Fruit fly (Drosophila melanogaster) whole organism, prepupa: ENCODE measurements around the gene HDAC6.

Experiments
- Blimp-1 ChIP-seq: fragments of 200-800 bp; sonication (Bioruptor generic); optimal IDR thresholded peaks from 3 replicates; lab custom pipeline; 2017; ENCODE audit warnings: missing biosample characterization, missing genetic modification characterization, mild to moderate bottlenecking, moderate library complexity, missing genetic modification reagents
- CG10669 ChIP-seq: fragments of 200-800 bp; sonication (Bioruptor generic); optimal IDR thresholded peaks from 3 replicates; lab custom pipeline; 2018; ENCODE audit warnings: missing biosample characterization, mild to moderate bottlenecking, missing genetic modification characterization, moderate library complexity
- CG11294 ChIP-seq: fragments of 200-800 bp; sonication (Bioruptor generic); IDR thresholded peaks from 2 replicates; pipeline ENCODE4 v1.3.6; 2022; ENCODE audit warnings: missing biosample characterization, missing genetic modification characterization
- CG11902 ChIP-seq: fragments of 200-800 bp; sonication (Bioruptor generic); optimal IDR thresholded peaks from 3 replicates; lab custom pipeline; 2016; ENCODE audit warnings: missing biosample characterization, missing genetic modification characterization
- CG1621 ChIP-seq: fragments of 200-800 bp; sonication (Bioruptor generic); optimal IDR thresholded peaks from 3 replicates; lab custom pipeline; 2018; ENCODE audit warnings: missing biosample characterization, mild to moderate bottlenecking, missing genetic modification characterization
- CG16779 ChIP-seq: fragments of 200-800 bp; sonication (Bioruptor generic); optimal IDR thresholded peaks from 3 replicates; lab custom pipeline; 2017; ENCODE audit warnings: missing biosample characterization, mild to moderate bottlenecking, missing genetic modification characterization
- CG31627 ChIP-seq: fragments of 200-800 bp; sonication (Bioruptor generic); optimal IDR thresholded peaks from 3 replicates; lab custom pipeline; 2016; ENCODE audit warnings: missing biosample characterization, missing genetic modification characterization
- CG32006 ChIP-seq: fragments of 200-800 bp; sonication (Bioruptor generic); optimal IDR thresholded peaks from 3 replicates; lab custom pipeline; 2017; ENCODE audit warnings: missing biosample characterization, mild to moderate bottlenecking, missing genetic modification characterization
- CG34406 ChIP-seq: fragments of 200-800 bp; sonication (Bioruptor generic); optimal IDR thresholded peaks from 3 replicates; lab custom pipeline; 2016; ENCODE audit warnings: missing biosample characterization, missing genetic modification characterization
- CG3919 ChIP-seq: fragments of 200-800 bp; sonication (Bioruptor generic); optimal IDR thresholded peaks from 3 replicates; lab custom pipeline; 2016; ENCODE audit warnings: missing biosample characterization, missing genetic modification characterization
- CG4318 ChIP-seq: fragments of 200-800 bp; sonication (Bioruptor generic); optimal IDR thresholded peaks from 3 replicates; lab custom pipeline; 2017; ENCODE audit warnings: missing biosample characterization, mild to moderate bottlenecking, missing genetic modification characterization
- CG6163 ChIP-seq: fragments of 200-800 bp; sonication (Bioruptor generic); IDR thresholded peaks from 3 replicates; pipeline ENCODE4 v1.3.6; 2022; ENCODE audit warnings: missing biosample characterization, missing genetic modification characterization
- CG6276 ChIP-seq: fragments of 200-800 bp; sonication (Bioruptor generic); optimal IDR thresholded peaks from 2 replicates; lab custom pipeline; 2017; ENCODE audit warnings: missing biosample characterization, mild to moderate bottlenecking, missing genetic modification characterization
- CG6792 ChIP-seq: fragments of 200-800 bp; sonication (Bioruptor generic); optimal IDR thresholded peaks from 3 replicates; lab custom pipeline; 2016; ENCODE audit warnings: missing biosample characterization, missing genetic modification characterization
- CG6808 ChIP-seq: fragments of 200-800 bp; sonication (Bioruptor generic); optimal IDR thresholded peaks from 3 replicates; lab custom pipeline; 2017; ENCODE audit warnings: missing biosample characterization, missing genetic modification characterization, mild to moderate bottlenecking, moderate library complexity, missing genetic modification reagents
- CG6854 ChIP-seq: fragments of 200-800 bp; sonication (Bioruptor generic); optimal IDR thresholded peaks from 2 replicates; lab custom pipeline; 2017; ENCODE audit warnings: missing biosample characterization, mild to moderate bottlenecking, missing genetic modification characterization
- CG7368 ChIP-seq: fragments of 200-800 bp; sonication (Bioruptor generic); optimal IDR thresholded peaks from 3 replicates; lab custom pipeline; 2016; ENCODE audit warnings: missing biosample characterization, missing genetic modification characterization
- CG8119 ChIP-seq: fragments of 200-800 bp; sonication (Bioruptor generic); IDR thresholded peaks from 3 replicates; pipeline ENCODE4 v1.3.6; 2022; ENCODE audit warnings: missing biosample characterization, missing genetic modification characterization
- CG8319 ChIP-seq: fragments of 200-800 bp; sonication (Bioruptor generic); optimal IDR thresholded peaks from 3 replicates; lab custom pipeline; 2016; ENCODE audit warnings: missing biosample characterization, missing genetic modification characterization
- CG8632 ChIP-seq: fragments of 200-800 bp; sonication (Bioruptor generic); optimal IDR thresholded peaks from 3 replicates; lab custom pipeline; 2016; ENCODE audit warnings: missing biosample characterization, missing genetic modification characterization
- CG9139 ChIP-seq: fragments of 200-800 bp; sonication (Bioruptor generic); optimal IDR thresholded peaks from 3 replicates; lab custom pipeline; 2017; ENCODE audit warnings: missing biosample characterization, mild to moderate bottlenecking, missing genetic modification characterization
- Eip75B ChIP-seq: fragments of 200-800 bp; sonication (Bioruptor generic); optimal IDR thresholded peaks from 3 replicates; lab custom pipeline; 2016; ENCODE audit warnings: missing biosample characterization, missing genetic modification characterization
- Eip78C ChIP-seq: fragments of 200-800 bp; sonication (Bioruptor generic); peaks from one replicate; lab custom pipeline; 2016; ENCODE audit warnings: missing biosample characterization, missing genetic modification characterization
- Eip93F ChIP-seq: fragments of 200-800 bp; sonication (Bioruptor generic); optimal IDR thresholded peaks from 2 replicates; lab custom pipeline; 2016; ENCODE audit warnings: missing biosample characterization, mild to moderate bottlenecking, missing genetic modification characterization
- Ets21C ChIP-seq: fragments of 200-800 bp; sonication (Bioruptor generic); optimal IDR thresholded peaks from 3 replicates; lab custom pipeline; 2016; ENCODE audit warnings: missing biosample characterization, missing genetic modification characterization
- Ets96B ChIP-seq: fragments of 200-800 bp; optimal IDR thresholded peaks from 2 replicates; lab custom pipeline; 2019; ENCODE audit warnings: missing biosample characterization, mild to moderate bottlenecking, missing genetic modification characterization, moderate library complexity
- Gug ChIP-seq: fragments of 200-800 bp; sonication (Bioruptor generic); IDR thresholded peaks from 2 replicates; pipeline ENCODE4 v1.3.6; 2022; ENCODE audit warnings: missing biosample characterization, missing genetic modification characterization
- Hr38 ChIP-seq: sonication (Bioruptor generic); optimal IDR thresholded peaks from 2 replicates; lab custom pipeline; 2016; ENCODE audit warnings: missing biosample characterization, missing genetic modification characterization
- Hr4 ChIP-seq: fragments of 200-800 bp; sonication (Bioruptor generic); optimal IDR thresholded peaks from 3 replicates; lab custom pipeline; 2016; ENCODE audit warnings: missing biosample characterization, missing genetic modification characterization
- Lpt ChIP-seq: fragments of 200-800 bp; sonication (Bioruptor generic); optimal IDR thresholded peaks from 3 replicates; lab custom pipeline; 2016; ENCODE audit warnings: missing biosample characterization, missing genetic modification characterization
- OdsH ChIP-seq: fragments of 200-800 bp; sonication (Bioruptor generic); optimal IDR thresholded peaks from 3 replicates; lab custom pipeline; 2016; ENCODE audit warnings: missing biosample characterization, missing genetic modification characterization
- Smox ChIP-seq: fragments of 200-800 bp; sonication (Bioruptor generic); optimal IDR thresholded peaks from 3 replicates; lab custom pipeline; 2016; ENCODE audit warnings: missing biosample characterization, missing genetic modification characterization
- Sox102F ChIP-seq: fragments of 200-800 bp; sonication (Bioruptor generic); optimal IDR thresholded peaks from 2 replicates; lab custom pipeline; 2016; ENCODE audit warnings: missing biosample characterization, mild to moderate bottlenecking, missing genetic modification characterization
- Sox14 ChIP-seq: fragments of 200-800 bp; sonication (Bioruptor generic); optimal IDR thresholded peaks from 3 replicates; lab custom pipeline; 2016; ENCODE audit warnings: missing biosample characterization, missing genetic modification characterization
- Sox15 ChIP-seq: fragments of 200-800 bp; sonication (Bioruptor generic); optimal IDR thresholded peaks from 3 replicates; lab custom pipeline; 2016; ENCODE audit warnings: missing biosample characterization, missing genetic modification characterization
- achi ChIP-seq: fragments of 200-800 bp; sonication (Bioruptor generic); optimal IDR thresholded peaks from 3 replicates; lab custom pipeline; 2016; ENCODE audit warnings: missing biosample characterization, missing genetic modification characterization
- acj6 ChIP-seq: fragments of 200-800 bp; sonication (Bioruptor generic); optimal IDR thresholded peaks from 3 replicates; lab custom pipeline; 2016; ENCODE audit warnings: missing biosample characterization, missing genetic modification characterization
- cyc ChIP-seq: fragments of 200-800 bp; sonication (Bioruptor generic); optimal IDR thresholded peaks from 3 replicates; lab custom pipeline; 2016; ENCODE audit warnings: missing biosample characterization, missing genetic modification characterization
- dac ChIP-seq: fragments of 200-800 bp; sonication (Bioruptor generic); optimal IDR thresholded peaks from 2 replicates; lab custom pipeline; 2017; ENCODE audit warnings: missing biosample characterization, mild to moderate bottlenecking, missing genetic modification characterization
- dsx ChIP-seq: fragments of 200-800 bp; optimal IDR thresholded peaks from 3 replicates; lab custom pipeline; 2019; ENCODE audit warnings: missing biosample characterization, mild to moderate bottlenecking, missing genetic modification characterization, moderate library complexity; ENCODE audit not compliant: poor library complexity, severe bottlenecking
- eg ChIP-seq: fragments of 200-800 bp; sonication (Bioruptor generic); IDR thresholded peaks from 3 replicates; pipeline ENCODE4 v1.3.6; 2022; ENCODE audit warnings: missing biosample characterization, missing genetic modification characterization
- esn ChIP-seq: fragments of 200-800 bp; sonication (Bioruptor generic); optimal IDR thresholded peaks from 2 replicates; lab custom pipeline; 2016; ENCODE audit warnings: missing biosample characterization, mild to moderate bottlenecking, missing genetic modification characterization, moderate library complexity
- fd59A ChIP-seq: fragments of 200-800 bp; sonication (Bioruptor generic); optimal IDR thresholded peaks from 2 replicates; lab custom pipeline; 2017; ENCODE audit warnings: missing biosample characterization, mild to moderate bottlenecking, missing genetic modification characterization, missing genetic modification reagents
- fd85E ChIP-seq: fragments of 200-800 bp; sonication (Bioruptor generic); optimal IDR thresholded peaks from 3 replicates; lab custom pipeline; 2016; ENCODE audit warnings: missing biosample characterization, missing genetic modification characterization
- fkh ChIP-seq: fragments of 200-800 bp; sonication (Bioruptor generic); optimal IDR thresholded peaks from 3 replicates; lab custom pipeline; 2017; ENCODE audit warnings: missing biosample characterization, mild to moderate bottlenecking, missing genetic modification characterization, moderate library complexity
- lz ChIP-seq: fragments of 200-800 bp; sonication (Bioruptor generic); optimal IDR thresholded peaks from 3 replicates; lab custom pipeline; 2016; ENCODE audit warnings: missing biosample characterization, missing genetic modification characterization
- pdm3 ChIP-seq: fragments of 200-800 bp; sonication (Bioruptor generic); optimal IDR thresholded peaks from 3 replicates; lab custom pipeline; 2016; ENCODE audit warnings: missing biosample characterization, missing genetic modification characterization
- salr ChIP-seq, 2 experiments: fragments of 200-800 bp; sonication (Bioruptor generic); optimal IDR thresholded peaks; 3 replicates each; lab custom pipeline; 2016 to 2018; ENCODE audit warnings: missing biosample characterization in 2 of 2, missing genetic modification characterization in 2 of 2, mild to moderate bottlenecking in 1 of 2
- spab ChIP-seq: fragments of 200-800 bp; sonication (Bioruptor generic); optimal IDR thresholded peaks from 2 replicates; lab custom pipeline; 2017; ENCODE audit warnings: missing biosample characterization, mild to moderate bottlenecking, missing genetic modification characterization, missing genetic modification reagents
- ss ChIP-seq, 2 experiments: fragments of 200-800 bp; sonication (Bioruptor generic); optimal IDR thresholded peaks; 2 replicates in 1 of 2; 3 replicates in 1 of 2; lab custom pipeline; 2017 to 2018; ENCODE audit warnings: mild to moderate bottlenecking in 2 of 2, missing biosample characterization in 2 of 2, missing genetic modification characterization in 2 of 2, moderate library complexity in 1 of 2
- topi ChIP-seq: fragments of 200-800 bp; sonication (Bioruptor generic); optimal IDR thresholded peaks from 3 replicates; lab custom pipeline; 2016; ENCODE audit warnings: missing biosample characterization, missing genetic modification characterization
- vri ChIP-seq: fragments of 200-800 bp; sonication (Bioruptor generic); optimal IDR thresholded peaks from 3 replicates; lab custom pipeline; 2016; ENCODE audit warnings: missing biosample characterization, mild to moderate bottlenecking, missing genetic modification characterization

HDAC6 gene

dm6 chrX:15313829-15314324 is 19.2 kb upstream of the HDAC6 start:
- TF ChIP-seq CG31627 (GFP tag; lab: Kevin White, UChicago) (peak; percentile 25), spab (GFP tag; lab: Kevin White, UChicago) (no peak), CG16779 (tag; lab: Kevin White, UChicago) (no peak), fd85E (no peak), topi (GFP tag; lab: Kevin White, UChicago) (peak; percentile 37), Sox14 (GFP tag; lab: Kevin White, UChicago) (peak; percentile 6), CG7368 (GFP tag; lab: Kevin White, UChicago) (no peak), ss (GFP tag; optimal IDR thresholded peaks at IDR 0.05; lab: Kevin White, UChicago) (no peak), Hr38 (GFP tag; lab: Kevin White, UChicago) (no peak), achi (peak; percentile 22), CG6854 (GFP tag; lab: Kevin White, UChicago) (no peak), esn (GFP tag; lab: Kevin White, UChicago) (peak; percentile 30), Lpt (GFP tag; lab: Kevin White, UChicago) (no peak), Ets21C (GFP tag; lab: Kevin White, UChicago) (no peak), CG6163 (no peak), CG8319 (GFP tag; lab: Kevin White, UChicago) (no peak), dac (GFP tag; lab: Kevin White, UChicago) (no peak), lz (GFP tag; lab: Kevin White, UChicago) (no peak), CG10669 (GFP tag; lab: Kevin White, UChicago) (peak; percentile 16), fd59A (GFP tag; lab: Kevin White, UChicago) (no peak), vri (GFP tag; lab: Kevin White, UChicago) (no peak), CG9139 (GFP tag; lab: Kevin White, UChicago) (no peak), fkh (no peak), CG8119 (GFP tag; lab: Robert Waterston, UW) (0 out of 3 replicates have a peak, but pooled peaks have one; percentile 9), CG32006 (GFP tag; lab: Kevin White, UChicago) (peak; percentile 63), Gug (peak; percentile 56), CG6276 (no peak), Eip75B (GFP tag; lab: Kevin White, UChicago) (no peak), CG1621 (tag; lab: Kevin White, UChicago) (no peak), Eip93F (GFP tag; lab: Kevin White, UChicago) (no peak), Eip78C (GFP tag; lab: Kevin White, UChicago) (peak; percentile 45), CG34406 (peak; percentile 31), cyc (GFP tag; lab: Kevin White, UChicago) (peak; percentile 8), CG6808 (no peak), CG6792 (GFP tag; lab: Kevin White, UChicago) (no peak), CG11902 (no peak), dsx (GFP tag; lab: Kevin White, UChicago) (peak; percentile 3), Ets96B (tag; lab: Kevin White, UChicago) (peak; percentile 5), Blimp-1 (no peak), Hr4 (GFP tag; lab: Kevin White, UChicago) (peak; percentile 13), CG4318 (GFP tag; lab: Kevin White, UChicago) (no peak), CG8632 (GFP tag; lab: Kevin White, UChicago) (no peak), Smox (GFP tag; lab: Kevin White, UChicago) (no peak), acj6 (GFP tag; lab: Kevin White, UChicago) (peak; percentile 25), Sox102F (GFP tag; lab: Kevin White, UChicago) (no peak), salr (GFP tag; optimal IDR thresholded peaks at IDR 0.05; lab: Kevin White, UChicago) (no peak), OdsH (GFP tag; lab: Kevin White, UChicago) (no peak), Sox15 (GFP tag; lab: Kevin White, UChicago) (no peak), eg (GFP tag; lab: Robert Waterston, UW) (peak; percentile 44; the same call in 1 of the 3 replicates), CG11294 (GFP tag; lab: Robert Waterston, UW) (peak; percentile 13; the same call in 1 of the 2 replicates), CG3919 (GFP tag; lab: Kevin White, UChicago) (no peak), pdm3 (peak; percentile 12)
